Worm (Caenorhabditis elegans): ENCODE results near the gene C16D9.4.

DNA sequence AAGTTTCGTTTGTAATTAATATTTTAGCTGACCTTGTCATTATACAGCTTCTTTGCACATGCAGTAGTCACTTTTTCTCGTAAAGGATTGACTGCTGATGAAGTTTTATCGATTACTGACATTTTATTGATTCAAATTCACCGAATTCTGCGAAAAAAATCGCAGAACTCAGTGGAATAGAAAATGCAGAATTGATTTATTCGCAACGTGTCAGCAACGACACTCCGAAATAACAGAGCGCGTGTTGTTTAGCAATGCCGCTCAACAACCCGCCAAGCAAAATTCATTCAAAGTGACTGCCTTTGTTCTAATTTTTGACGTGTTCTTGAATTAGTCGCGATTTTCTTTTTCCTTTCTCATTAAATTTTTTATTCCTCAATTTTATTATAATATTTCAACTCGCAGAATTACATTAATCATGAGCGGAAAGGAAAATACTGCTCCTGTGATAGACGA, 21.6 kb downstream of the C16D9.4 start, which contains the start of the genes cogc-6 and air-1:
- TF ChIP-seq nhr-12 (tag; optimal IDR thresholded peaks at IDR 0.05) (no peak), nhr-21 (tag; optimal IDR thresholded peaks at IDR 0.05) (no peak), ama-1 (optimal IDR thresholded peaks at IDR 0.05) (no peak), mdl-1 (tag; optimal IDR thresholded peaks at IDR 0.05) (no peak)

Data from whole organism, L2 larva.